Fruit fly (Drosophila melanogaster) whole organism, embryonic: ENCODE data around the gene Dph3.

ENCODE experiments used
- Ada2b ChIP-seq: fragments of 200-800 bp; sonication (Bioruptor generic); IDR thresholded peaks from 2 replicates; pipeline ENCODE4 v1.3.6; 2022; ENCODE audit warnings: missing biosample characterization, missing genetic modification characterization
- CG10147 ChIP-seq: fragments of 200-800 bp; sonication (Bioruptor generic); optimal IDR thresholded peaks from 2 replicates; lab custom pipeline; 2019; ENCODE audit warnings: missing biosample characterization, mild to moderate bottlenecking, missing genetic modification characterization, moderate library complexity
- CG12071 ChIP-seq: fragments of 200-800 bp; sonication (Bioruptor generic); optimal IDR thresholded peaks from 3 replicates; lab custom pipeline; 2018; ENCODE audit warnings: missing biosample characterization, mild to moderate bottlenecking, missing genetic modification characterization
- CG12104 ChIP-seq: fragments of 200-800 bp; sonication (Bioruptor generic); optimal IDR thresholded peaks from 3 replicates; lab custom pipeline; 2016; ENCODE audit warnings: missing biosample characterization, missing genetic modification characterization
- CG12299 ChIP-seq: fragments of 200-800 bp; sonication (Bioruptor generic); optimal IDR thresholded peaks from 2 replicates; lab custom pipeline; 2018; ENCODE audit warnings: missing biosample characterization, mild to moderate bottlenecking, missing genetic modification characterization
- CG13296 ChIP-seq: fragments of 200-800 bp; sonication (Bioruptor generic); optimal IDR thresholded peaks from 3 replicates; lab custom pipeline; 2018; ENCODE audit warnings: missing biosample characterization, mild to moderate bottlenecking, missing genetic modification characterization
- CG14710 ChIP-seq: fragments of 200-800 bp; sonication (Bioruptor generic); optimal IDR thresholded peaks from 3 replicates; lab custom pipeline; 2019; ENCODE audit warnings: missing biosample characterization, mild to moderate bottlenecking, missing genetic modification characterization, moderate library complexity
- CG15011 ChIP-seq: fragments of 200-800 bp; sonication (Bioruptor generic); optimal IDR thresholded peaks from 3 replicates; lab custom pipeline; 2018; ENCODE audit warnings: missing biosample characterization, mild to moderate bottlenecking, missing genetic modification characterization
- CG16779 ChIP-seq: fragments of 200-800 bp; sonication (Bioruptor generic); IDR thresholded peaks from 2 replicates; pipeline ENCODE4 v1.3.6; 2022; ENCODE audit warnings: missing biosample characterization, missing genetic modification characterization
- CG17359 ChIP-seq: fragments of 200-800 bp; sonication (Bioruptor generic); optimal IDR thresholded peaks from 3 replicates; lab custom pipeline; 2018; ENCODE audit warnings: missing biosample characterization, mild to moderate bottlenecking, missing genetic modification characterization, moderate library complexity
- CG17829 ChIP-seq: fragments of 200-800 bp; optimal IDR thresholded peaks from 2 replicates; lab custom pipeline; 2019; ENCODE audit warnings: missing biosample characterization, mild to moderate bottlenecking, missing genetic modification characterization, moderate library complexity
- CG18262 ChIP-seq: fragments of 200-800 bp; optimal IDR thresholded peaks from 3 replicates; lab custom pipeline; 2019; ENCODE audit warnings: missing biosample characterization, mild to moderate bottlenecking, missing genetic modification characterization, moderate library complexity
- CG18599 ChIP-seq: fragments of 200-800 bp; sonication (Bioruptor generic); optimal IDR thresholded peaks from 3 replicates; lab custom pipeline; 2017; ENCODE audit warnings: missing biosample characterization, missing genetic modification characterization, mild to moderate bottlenecking, moderate library complexity, missing genetic modification reagents
- CG18764 ChIP-seq: fragments of 200-800 bp; sonication (Bioruptor generic); optimal IDR thresholded peaks from 3 replicates; lab custom pipeline; 2016; ENCODE audit warnings: missing biosample characterization, missing genetic modification characterization
- CG2678 ChIP-seq: fragments of 200-800 bp; sonication (Bioruptor generic); optimal IDR thresholded peaks from 3 replicates; lab custom pipeline; 2019; ENCODE audit warnings: missing biosample characterization, mild to moderate bottlenecking, missing genetic modification characterization, moderate library complexity
- CG31388 ChIP-seq: fragments of 200-800 bp; sonication (Bioruptor generic); optimal IDR thresholded peaks from 2 replicates; lab custom pipeline; 2016; ENCODE audit warnings: missing biosample characterization, missing genetic modification characterization
- CG31441 ChIP-seq: fragments of 200-800 bp; sonication (Bioruptor generic); IDR thresholded peaks from 2 replicates; pipeline ENCODE4 v1.3.6; 2022; ENCODE audit warnings: missing biosample characterization, missing genetic modification characterization
- CG3281 ChIP-seq: fragments of 200-800 bp; sonication (Bioruptor generic); optimal IDR thresholded peaks from 3 replicates; lab custom pipeline; 2017; ENCODE audit warnings: missing biosample characterization, mild to moderate bottlenecking, missing genetic modification characterization
- CG3847 ChIP-seq: fragments of 200-800 bp; sonication (Bioruptor generic); IDR thresholded peaks from 2 replicates; pipeline ENCODE4 v1.3.6; 2022; ENCODE audit warnings: missing biosample characterization, missing genetic modification characterization
- CG6854 ChIP-seq: fragments of 200-800 bp; sonication (Bioruptor generic); optimal IDR thresholded peaks from 3 replicates; lab custom pipeline; 2017; ENCODE audit warnings: missing biosample characterization, mild to moderate bottlenecking, missing genetic modification characterization
- CG7745 ChIP-seq: fragments of 200-800 bp; sonication (Bioruptor generic); optimal IDR thresholded peaks from 2 replicates; lab custom pipeline; 2018; ENCODE audit warnings: missing biosample characterization, mild to moderate bottlenecking, missing genetic modification characterization, moderate library complexity
- CG8290 ChIP-seq, 3 experiments: fragments of 200-800 bp; sonication (Bioruptor generic); optimal IDR thresholded peaks; 2 replicates each; lab custom pipeline; 2016 to 2019; ENCODE audit warnings: missing biosample characterization in 3 of 3, missing genetic modification characterization in 3 of 3, mild to moderate bottlenecking in 2 of 3, moderate library complexity in 1 of 3
- CG8388 ChIP-seq: fragments of 200-800 bp; sonication (Bioruptor generic); optimal IDR thresholded peaks from 2 replicates; lab custom pipeline; 2019; ENCODE audit warnings: missing biosample characterization, mild to moderate bottlenecking, missing genetic modification characterization, moderate library complexity
- CG9215 ChIP-seq: fragments of 200-800 bp; sonication (Bioruptor generic); IDR thresholded peaks from 2 replicates; pipeline ENCODE4 v1.3.6; 2022; ENCODE audit warnings: missing biosample characterization, missing genetic modification characterization
- CG9727 ChIP-seq: fragments of 200-800 bp; sonication (Bioruptor generic); optimal IDR thresholded peaks from 3 replicates; lab custom pipeline; 2017; ENCODE audit warnings: missing biosample characterization, mild to moderate bottlenecking, missing genetic modification characterization
- Dip3 ChIP-seq: fragments of 200-800 bp; sonication (Bioruptor generic); optimal IDR thresholded peaks from 3 replicates; lab custom pipeline; 2016; ENCODE audit warnings: missing biosample characterization, missing genetic modification characterization
- Ets65A ChIP-seq: fragments of 200-800 bp; sonication (Bioruptor generic); peaks from one replicate; lab custom pipeline; 2016; ENCODE audit warnings: missing biosample characterization, missing genetic modification characterization
- Fer3 ChIP-seq: fragments of 200-800 bp; sonication (Bioruptor generic); optimal IDR thresholded peaks from 2 replicates; lab custom pipeline; 2018; ENCODE audit warnings: missing biosample characterization, mild to moderate bottlenecking, missing genetic modification characterization, moderate library complexity
- GATAe ChIP-seq: fragments of 200-800 bp; sonication (Bioruptor generic); conservative IDR thresholded peaks from 2 replicates; pipeline ENCODE4 v1.3.6; 2022; ENCODE audit warnings: missing biosample characterization, missing genetic modification characterization
- H15 ChIP-seq: fragments of 200-800 bp; sonication (Bioruptor generic); IDR thresholded peaks from 3 replicates; pipeline ENCODE4 v1.3.6; 2022; ENCODE audit warnings: missing biosample characterization, missing genetic modification characterization
- HLH54F ChIP-seq: fragments of 200-800 bp; sonication (Bioruptor generic); optimal IDR thresholded peaks from 3 replicates; lab custom pipeline; 2016; ENCODE audit warnings: missing biosample characterization, missing genetic modification characterization
- Hmr ChIP-seq: fragments of 200-800 bp; sonication (Bioruptor generic); optimal IDR thresholded peaks from 3 replicates; lab custom pipeline; 2017; ENCODE audit warnings: mild to moderate bottlenecking, missing biosample characterization, missing genetic modification reagents, missing genetic modification characterization
- Rx ChIP-seq: fragments of 200-800 bp; sonication (Bioruptor generic); IDR thresholded peaks from 2 replicates; pipeline ENCODE4 v1.3.6; 2022; ENCODE audit warnings: missing biosample characterization, missing genetic modification characterization
- Taf1 ChIP-seq: fragments of 200-800 bp; sonication (Bioruptor generic); IDR thresholded peaks from 2 replicates; pipeline ENCODE4 v1.3.6; 2022; ENCODE audit warnings: missing biosample characterization, missing genetic modification characterization
- Xrp1 ChIP-seq: fragments of 200-800 bp; sonication (Bioruptor generic); IDR thresholded peaks from 2 replicates; pipeline ENCODE4 v1.3.6; 2022; ENCODE audit warnings: missing biosample characterization, missing genetic modification characterization
- ap ChIP-seq: fragments of 200-800 bp; sonication (Bioruptor generic); IDR thresholded peaks from 2 replicates; pipeline ENCODE4 v1.3.6; 2022; ENCODE audit warnings: missing biosample characterization, missing genetic modification characterization
- bsh ChIP-seq, 2 experiments: fragments of 200-800 bp; sonication (Bioruptor generic); optimal IDR thresholded peaks; 2 replicates each; lab custom pipeline; 2017 to 2018; ENCODE audit warnings: mild to moderate bottlenecking in 2 of 2, missing biosample characterization in 2 of 2, missing genetic modification characterization in 2 of 2, moderate library complexity in 1 of 2
- cas ChIP-seq: fragments of 200-800 bp; sonication (Bioruptor generic); IDR thresholded peaks from 2 replicates; pipeline ENCODE4 v1.3.6; 2022; ENCODE audit warnings: missing biosample characterization, missing genetic modification characterization
- danr ChIP-seq: fragments of 200-800 bp; sonication (Bioruptor generic); IDR thresholded peaks from 2 replicates; pipeline ENCODE4 v1.3.6; 2022; ENCODE audit warnings: missing biosample characterization, missing genetic modification characterization
- ems ChIP-seq: fragments of 200-800 bp; sonication (Bioruptor generic); optimal IDR thresholded peaks from 3 replicates; lab custom pipeline; 2016; ENCODE audit warnings: missing biosample characterization, missing genetic modification characterization
- exex ChIP-seq: fragments of 200-800 bp; sonication (Bioruptor generic); optimal IDR thresholded peaks from 4 replicates; lab custom pipeline; 2018; ENCODE audit warnings: missing biosample characterization, mild to moderate bottlenecking, missing genetic modification characterization, moderate library complexity
- ind ChIP-seq: fragments of 200-800 bp; sonication (Bioruptor generic); optimal IDR thresholded peaks from 3 replicates; lab custom pipeline; 2016; ENCODE audit warnings: missing biosample characterization, missing genetic modification characterization
- kay ChIP-seq: fragments of 200-800 bp; sonication (Bioruptor generic); optimal IDR thresholded peaks from 2 replicates; lab custom pipeline; 2016; ENCODE audit warnings: missing biosample characterization, missing genetic modification characterization
- mirr ChIP-seq: fragments of 200-800 bp; sonication (Bioruptor generic); optimal IDR thresholded peaks from 3 replicates; lab custom pipeline; 2018; ENCODE audit warnings: missing biosample characterization, mild to moderate bottlenecking, missing genetic modification characterization
- phol ChIP-seq: fragments of 200-800 bp; sonication (Bioruptor generic); optimal IDR thresholded peaks from 3 replicates; lab custom pipeline; 2018; ENCODE audit warnings: missing biosample characterization, mild to moderate bottlenecking, missing genetic modification characterization, moderate library complexity
- row ChIP-seq: fragments of 200-800 bp; sonication (Bioruptor generic); IDR thresholded peaks from 3 replicates; pipeline ENCODE4 v1.3.6; 2022; ENCODE audit warnings: missing biosample characterization, missing genetic modification characterization
- tgo ChIP-seq: fragments of 200-800 bp; sonication (Bioruptor generic); IDR thresholded peaks from 3 replicates; pipeline ENCODE4 v1.3.6; 2022; ENCODE audit warnings: missing biosample characterization, missing genetic modification characterization
- tx ChIP-seq: fragments of 200-800 bp; sonication (Bioruptor generic); optimal IDR thresholded peaks from 2 replicates; lab custom pipeline; 2016; ENCODE audit warnings: missing biosample characterization, missing genetic modification characterization
- zfh2 ChIP-seq: fragments of 200-800 bp; sonication (Bioruptor generic); optimal IDR thresholded peaks from 2 replicates; lab custom pipeline; 2016; ENCODE audit warnings: missing biosample characterization, missing genetic modification characterization

Gene Dph3

dm6 chr3R:11243057-11243740, 11.5 kb downstream of the Dph3 start (continued):
- peak; percentile 77 for TF ChIP-seq CG13296 (GFP tag; lab: Kevin White, UChicago)
- no peak for TF ChIP-seq CG12071 (GFP tag; lab: Kevin White, UChicago)
- TF ChIP-seq ind (GFP tag; lab: Kevin White, UChicago): peak; percentile 25
- TF ChIP-seq CG17829: peak; percentile 30
- TF ChIP-seq ap: no peak
- peak; percentile 56 for TF ChIP-seq CG18262 (tag; lab: Kevin White, UChicago)
- TF ChIP-seq CG8388: peak; percentile 5
- peak; percentile 11 for TF ChIP-seq CG8290 (GFP tag; optimal IDR thresholded peaks at IDR 0.05; lab: Kevin White, UChicago)
- peak in 1 of 2 experiments; percentile 13 for TF ChIP-seq CG8290 (tag; optimal IDR thresholded peaks at IDR 0.05; lab: Kevin White, UChicago)
- peak; percentile 33 for TF ChIP-seq CG14710
- no peak for TF ChIP-seq H15
- no peak for TF ChIP-seq bsh (GFP tag; optimal IDR thresholded peaks at IDR 0.05; lab: Kevin White, UChicago)
- TF ChIP-seq Ets65A (GFP tag; lab: Kevin White, UChicago): peak; percentile 71
- TF ChIP-seq CG12299: peak; percentile 36
- TF ChIP-seq ems (GFP tag; lab: Kevin White, UChicago): peak; percentile 4
- TF ChIP-seq CG2678: peak; percentile 73
- no peak for TF ChIP-seq CG15011 (GFP tag; lab: Kevin White, UChicago)
- TF ChIP-seq tgo (GFP tag; lab: Robert Waterston, UW): 0 out of 3 replicates have a peak, but pooled peaks have one; percentile 27
- TF ChIP-seq CG6854 (GFP tag; lab: Kevin White, UChicago): peak; percentile 60
- TF ChIP-seq CG18599 (GFP tag; lab: Kevin White, UChicago): peak; percentile 60
- TF ChIP-seq phol (tag; lab: Kevin White, UChicago): peak; percentile 29
- no peak for TF ChIP-seq tx (GFP tag; lab: Kevin White, UChicago)
- TF ChIP-seq Hmr (GFP tag; lab: Kevin White, UChicago): peak; percentile 15
- TF ChIP-seq row (GFP tag; lab: Robert Waterston, UW): peak; percentile 16; the same call in 1 of the 3 replicates
- peak; percentile 42 for TF ChIP-seq Fer3 (tag; lab: Kevin White, UChicago)
- peak; percentile 47 for TF ChIP-seq mirr
- TF ChIP-seq Rx: no peak
- peak; percentile 45 for TF ChIP-seq CG10147 (GFP tag; lab: Kevin White, UChicago)
- peak; percentile 79 for TF ChIP-seq CG3281 (GFP tag; lab: Kevin White, UChicago)

dm6 chr3R:11243951-11244660, 12.4 kb downstream of the Dph3 start, which contains the start of the genes CG17734 and CG5214:
CG17734 (minus strand) TSS chr3R:11243999.
CG5214 (plus strand) TSS chr3R:11244302.
- no peak for TF ChIP-seq CG17359 (tag; lab: Kevin White, UChicago)
- TF ChIP-seq CG7745 (tag; lab: Kevin White, UChicago): no peak
- no peak for TF ChIP-seq CG9727 (GFP tag; lab: Kevin White, UChicago)
- TF ChIP-seq CG16779 (GFP tag; lab: Robert Waterston, UW): no peak
- TF ChIP-seq danr (GFP tag; lab: Robert Waterston, UW): no peak
- TF ChIP-seq cas (GFP tag; lab: Robert Waterston, UW): no peak
- no peak for TF ChIP-seq zfh2 (GFP tag; lab: Kevin White, UChicago)
- TF ChIP-seq Dip3 (GFP tag; lab: Kevin White, UChicago): no peak
- no peak for TF ChIP-seq ap
- no peak for TF ChIP-seq CG31388 (GFP tag; lab: Kevin White, UChicago)
- TF ChIP-seq CG18764 (GFP tag; lab: Kevin White, UChicago): no peak
- no peak for TF ChIP-seq Taf1 (GFP tag; lab: Robert Waterston, UW)
- TF ChIP-seq GATAe (GFP tag; lab: Robert Waterston, UW): peak; percentile 35; the same call in 1 of the 2 replicates
- TF ChIP-seq Ada2b (GFP tag; lab: Robert Waterston, UW): no peak
- TF ChIP-seq CG31441 (GFP tag; lab: Robert Waterston, UW): peak; percentile 41; the same call in 1 of the 2 replicates
- peak; percentile 35 for TF ChIP-seq exex (tag; lab: Kevin White, UChicago)
- no peak for TF ChIP-seq CG9215 (GFP tag; lab: Robert Waterston, UW)
- TF ChIP-seq CG3847 (GFP tag; lab: Robert Waterston, UW): no peak
- no peak for TF ChIP-seq CG12104 (GFP tag; lab: Kevin White, UChicago)
- TF ChIP-seq Xrp1 (GFP tag; lab: Robert Waterston, UW): no peak
- TF ChIP-seq HLH54F: peak; percentile 51
- TF ChIP-seq kay (GFP tag; lab: Kevin White, UChicago): peak; percentile 21
